Fruit fly (Drosophila melanogaster) whole organism, embryonic: ENCODE results near the gene CG8673.

ENCODE experiments used
- ATbp ChIP-seq: fragments of 200-800 bp; sonication (Bioruptor generic); optimal IDR thresholded peaks from 2 replicates; lab custom pipeline; 2017; ENCODE audit warnings: missing biosample characterization, mild to moderate bottlenecking, missing genetic modification characterization, missing genetic modification reagents
- Adf1 ChIP-seq: fragments of 200-800 bp; sonication (Bioruptor generic); IDR thresholded peaks from 2 replicates; pipeline ENCODE4 v1.3.6; 2022; ENCODE audit warnings: missing biosample characterization, missing genetic modification characterization
- Bteb2 ChIP-seq: fragments of 200-800 bp; sonication (Bioruptor generic); optimal IDR thresholded peaks from 2 replicates; lab custom pipeline; 2016; ENCODE audit warnings: missing biosample characterization, missing genetic modification characterization
- CG10431 ChIP-seq: fragments of 200-800 bp; sonication (Bioruptor generic); optimal IDR thresholded peaks from 3 replicates; lab custom pipeline; 2018; ENCODE audit warnings: missing biosample characterization, mild to moderate bottlenecking, missing genetic modification characterization
- CG10543 ChIP-seq: fragments of 200-800 bp; sonication (Bioruptor generic); optimal IDR thresholded peaks from 3 replicates; lab custom pipeline; 2017; ENCODE audit warnings: missing biosample characterization, mild to moderate bottlenecking, missing genetic modification characterization, moderate library complexity
- CG12769 ChIP-seq: fragments of 200-800 bp; sonication (Bioruptor generic); optimal IDR thresholded peaks from 2 replicates; lab custom pipeline; 2019; ENCODE audit warnings: missing biosample characterization, mild to moderate bottlenecking, missing genetic modification characterization, moderate library complexity
- CG17385 ChIP-seq: fragments of 200-800 bp; sonication (Bioruptor generic); optimal IDR thresholded peaks from 3 replicates; lab custom pipeline; 2018; ENCODE audit warnings: missing biosample characterization, mild to moderate bottlenecking, missing genetic modification characterization
- CG17802 ChIP-seq: fragments of 200-800 bp; sonication (Bioruptor generic); optimal IDR thresholded peaks from 2 replicates; lab custom pipeline; 2018; ENCODE audit warnings: missing biosample characterization, mild to moderate bottlenecking, missing genetic modification characterization, moderate library complexity
- CG2120 ChIP-seq: fragments of 200-800 bp; sonication (Bioruptor generic); optimal IDR thresholded peaks from 3 replicates; lab custom pipeline; 2016; ENCODE audit warnings: missing biosample characterization, missing genetic modification characterization
- CG30431 ChIP-seq: fragments of 200-800 bp; sonication (Bioruptor generic); optimal IDR thresholded peaks from 2 replicates; lab custom pipeline; 2017; ENCODE audit warnings: missing biosample characterization, missing genetic modification characterization
- CG6254 ChIP-seq: fragments of 200-800 bp; sonication (Bioruptor generic); optimal IDR thresholded peaks from 3 replicates; lab custom pipeline; 2017; ENCODE audit warnings: mild to moderate bottlenecking, missing biosample characterization, missing genetic modification reagents, missing genetic modification characterization
- CG6854 ChIP-seq: fragments of 200-800 bp; sonication (Bioruptor generic); optimal IDR thresholded peaks from 3 replicates; lab custom pipeline; 2017; ENCODE audit warnings: missing biosample characterization, mild to moderate bottlenecking, missing genetic modification characterization
- CG8290 ChIP-seq, 3 experiments: fragments of 200-800 bp; sonication (Bioruptor generic); optimal IDR thresholded peaks; 2 replicates each; lab custom pipeline; 2016 to 2019; ENCODE audit warnings: missing biosample characterization in 3 of 3, missing genetic modification characterization in 3 of 3, mild to moderate bottlenecking in 2 of 3, moderate library complexity in 1 of 3
- CG8359 ChIP-seq: fragments of 200-800 bp; sonication (Bioruptor generic); optimal IDR thresholded peaks from 2 replicates; lab custom pipeline; 2017; ENCODE audit warnings: missing biosample characterization, mild to moderate bottlenecking, missing genetic modification characterization, borderline replicate concordance
- CG9215 ChIP-seq: fragments of 200-800 bp; sonication (Bioruptor generic); IDR thresholded peaks from 2 replicates; pipeline ENCODE4 v1.3.6; 2022; ENCODE audit warnings: missing biosample characterization, missing genetic modification characterization
- CG9932 ChIP-seq: fragments of 200-800 bp; sonication (Bioruptor generic); IDR thresholded peaks from 2 replicates; pipeline ENCODE4 v1.3.6; 2022; ENCODE audit warnings: missing biosample characterization, missing genetic modification characterization
- CrebB ChIP-seq: fragments of 200-800 bp; sonication (Bioruptor generic); optimal IDR thresholded peaks from 3 replicates; lab custom pipeline; 2018; ENCODE audit warnings: missing biosample characterization, mild to moderate bottlenecking, missing genetic modification characterization
- D19A ChIP-seq: fragments of 200-800 bp; optimal IDR thresholded peaks from 3 replicates; lab custom pipeline; 2019; ENCODE audit warnings: missing biosample characterization, mild to moderate bottlenecking, missing genetic modification characterization, moderate library complexity
- Dbx ChIP-seq: fragments of 200-800 bp; sonication (Bioruptor generic); IDR thresholded peaks from 3 replicates; pipeline ENCODE4 v1.3.6; 2022; ENCODE audit warnings: missing biosample characterization, missing genetic modification characterization
- Dip2 ChIP-seq: fragments of 200-800 bp; sonication (Bioruptor generic); IDR thresholded peaks from 2 replicates; pipeline ENCODE4 v1.3.6; 2022; ENCODE audit warnings: missing biosample characterization, missing genetic modification characterization
- Dll ChIP-seq: fragments of 200-800 bp; sonication (Bioruptor generic); IDR thresholded peaks from 4 replicates; pipeline ENCODE4 v1.3.6; 2022; ENCODE audit warnings: missing biosample characterization, missing genetic modification characterization; ENCODE audit not compliant: partially characterized antibody
- Ets65A ChIP-seq: fragments of 200-800 bp; sonication (Bioruptor generic); peaks from one replicate; lab custom pipeline; 2016; ENCODE audit warnings: missing biosample characterization, missing genetic modification characterization
- Fer1 ChIP-seq: fragments of 200-800 bp; sonication (Bioruptor generic); optimal IDR thresholded peaks from 2 replicates; lab custom pipeline; 2017; ENCODE audit warnings: missing biosample characterization, mild to moderate bottlenecking, missing genetic modification characterization
- GATAe ChIP-seq: fragments of 200-800 bp; sonication (Bioruptor generic); conservative IDR thresholded peaks from 2 replicates; pipeline ENCODE4 v1.3.6; 2022; ENCODE audit warnings: missing biosample characterization, missing genetic modification characterization
- H2.0 ChIP-seq: fragments of 200-800 bp; sonication (Bioruptor generic); IDR thresholded peaks from 2 replicates; pipeline ENCODE4 v1.3.6; 2022; ENCODE audit warnings: missing biosample characterization, missing genetic modification characterization
- HLHmδ ChIP-seq: fragments of 200-800 bp; sonication (Bioruptor generic); optimal IDR thresholded peaks from 2 replicates; lab custom pipeline; 2018; ENCODE audit warnings: missing biosample characterization, mild to moderate bottlenecking, missing genetic modification characterization, moderate library complexity
- Hmr ChIP-seq: fragments of 200-800 bp; sonication (Bioruptor generic); optimal IDR thresholded peaks from 3 replicates; lab custom pipeline; 2017; ENCODE audit warnings: mild to moderate bottlenecking, missing biosample characterization, missing genetic modification reagents, missing genetic modification characterization
- Hr78 ChIP-seq, 2 experiments: fragments of 200-800 bp in 1 of 2; fragments of >200 bp in 1 of 2; sonication (Bioruptor generic) in 1 of 2; optimal IDR thresholded peaks; 2 replicates each; lab custom pipeline; 2017 to 2019; ENCODE audit warnings: missing biosample characterization in 2 of 2, missing genetic modification characterization in 2 of 2, mild to moderate bottlenecking in 1 of 2, moderate library complexity in 1 of 2
- Meics ChIP-seq: fragments of 200-800 bp; sonication (Bioruptor generic); optimal IDR thresholded peaks from 2 replicates; lab custom pipeline; 2017; ENCODE audit warnings: missing biosample characterization, mild to moderate bottlenecking, missing genetic modification characterization
- PHDP ChIP-seq: fragments of 200-800 bp; sonication (Bioruptor generic); optimal IDR thresholded peaks from 3 replicates; lab custom pipeline; 2018; ENCODE audit warnings: missing biosample characterization, mild to moderate bottlenecking, missing genetic modification characterization, moderate library complexity
- Taf1 ChIP-seq: fragments of 200-800 bp; sonication (Bioruptor generic); IDR thresholded peaks from 2 replicates; pipeline ENCODE4 v1.3.6; 2022; ENCODE audit warnings: missing biosample characterization, missing genetic modification characterization
- ash1 ChIP-seq: fragments of 200-800 bp; sonication (Bioruptor generic); optimal IDR thresholded peaks from 2 replicates; lab custom pipeline; 2018; ENCODE audit warnings: missing biosample characterization, mild to moderate bottlenecking, missing genetic modification characterization
- az2 ChIP-seq: fragments of 200-800 bp; sonication (Bioruptor generic); optimal IDR thresholded peaks from 3 replicates; lab custom pipeline; 2016; ENCODE audit warnings: missing biosample characterization, missing genetic modification characterization
- bab2 ChIP-seq: fragments of 200-800 bp; sonication (Bioruptor generic); optimal IDR thresholded peaks from 2 replicates; lab custom pipeline; 2016; ENCODE audit warnings: missing biosample characterization, missing genetic modification characterization
- cg ChIP-seq: fragments of 200-800 bp; sonication (Bioruptor generic); optimal IDR thresholded peaks from 3 replicates; lab custom pipeline; 2019; ENCODE audit warnings: missing biosample characterization, mild to moderate bottlenecking, missing genetic modification characterization, moderate library complexity
- dmrt11E ChIP-seq: fragments of 200-800 bp; sonication (Bioruptor generic); optimal IDR thresholded peaks from 3 replicates; lab custom pipeline; 2018; ENCODE audit warnings: missing biosample characterization, mild to moderate bottlenecking, missing genetic modification characterization, moderate library complexity
- dmrt99B ChIP-seq: fragments of 200-800 bp; sonication (Bioruptor generic); optimal IDR thresholded peaks from 2 replicates; lab custom pipeline; 2018; ENCODE audit warnings: missing biosample characterization, mild to moderate bottlenecking, missing genetic modification characterization, moderate library complexity
- exex ChIP-seq: fragments of 200-800 bp; sonication (Bioruptor generic); optimal IDR thresholded peaks from 4 replicates; lab custom pipeline; 2018; ENCODE audit warnings: missing biosample characterization, mild to moderate bottlenecking, missing genetic modification characterization, moderate library complexity
- grau ChIP-seq: fragments of 200-800 bp; optimal IDR thresholded peaks from 3 replicates; lab custom pipeline; 2019; ENCODE audit warnings: missing biosample characterization, mild to moderate bottlenecking, missing genetic modification characterization, moderate library complexity
- inv ChIP-seq: fragments of 200-800 bp; sonication (Bioruptor generic); IDR thresholded peaks from 2 replicates; pipeline ENCODE4 v1.3.6; 2022; ENCODE audit warnings: missing biosample characterization, missing genetic modification characterization; ENCODE audit not compliant: partially characterized antibody
- luna ChIP-seq: fragments of 200-800 bp; sonication (Bioruptor generic); optimal IDR thresholded peaks from 2 replicates; lab custom pipeline; 2016; ENCODE audit warnings: missing biosample characterization, missing genetic modification characterization
- sc ChIP-seq, 3 experiments: fragments of >200 bp in 2 of 3; fragments of 200-800 bp in 1 of 3; sonication (Bioruptor generic) in 1 of 3; optimal IDR thresholded peaks; 2 replicates in 2 of 3; 3 replicates in 1 of 3; lab custom pipeline; 2017; ENCODE audit warnings: mild to moderate bottlenecking in 1 of 3, missing biosample characterization in 1 of 3, missing genetic modification characterization in 1 of 3, missing genetic modification reagents in 1 of 3
- sens ChIP-seq: fragments of 200-800 bp; sonication (Bioruptor generic); peaks from one replicate; lab custom pipeline; 2016; ENCODE audit warnings: missing biosample characterization, missing genetic modification characterization
- sens-2 ChIP-seq: fragments of 200-800 bp; sonication (Bioruptor generic); IDR thresholded peaks from 2 replicates; pipeline ENCODE4 v1.3.6; 2022; ENCODE audit warnings: missing biosample characterization, missing genetic modification characterization
- slbo ChIP-seq: fragments of 200-800 bp; sonication (Bioruptor generic); IDR thresholded peaks from 2 replicates; pipeline ENCODE4 v1.3.6; 2022; ENCODE audit warnings: missing biosample characterization, missing genetic modification characterization
- tap ChIP-seq: fragments of 200-800 bp; optimal IDR thresholded peaks from 3 replicates; lab custom pipeline; 2019; ENCODE audit warnings: missing biosample characterization, mild to moderate bottlenecking, missing genetic modification characterization, moderate library complexity
- tll ChIP-seq, 2 experiments: fragments of 200-800 bp in 1 of 2; fragments of >200 bp in 1 of 2; sonication (Bioruptor generic) in 1 of 2; optimal IDR thresholded peaks; 2 replicates each; lab custom pipeline; 2017 to 2019; ENCODE audit warnings: missing biosample characterization in 2 of 2, missing genetic modification characterization in 2 of 2, mild to moderate bottlenecking in 1 of 2, moderate library complexity in 1 of 2

CG8673 gene

dm6 chr2L:8088025-8088789 is 35.9 kb upstream of the CG8673 start:
- TF ChIP-seq slbo (GFP tag; lab: Robert Waterston, UW) (no peak), sc (optimal IDR thresholded peaks at IDR 0.05; lab: Kevin White, UChicago) (no peak), sc (GFP tag; optimal IDR thresholded peaks at IDR 0.05; lab: Kevin White, UChicago) (no peak), grau (tag; lab: Kevin White, UChicago) (peak; percentile 22), tll (GFP tag; optimal IDR thresholded peaks at IDR 0.05; lab: Kevin White, UChicago) (peak in 1 of 2 experiments; percentile 21), sens-2 (GFP tag; lab: Robert Waterston, UW) (0 out of 2 replicates have a peak, but pooled peaks have one; percentile 30), tap (no peak), Meics (GFP tag; lab: Kevin White, UChicago) (peak; percentile 11), ATbp (GFP tag; lab: Kevin White, UChicago) (no peak), luna (GFP tag; lab: Kevin White, UChicago) (no peak), CG6254 (GFP tag; lab: Kevin White, UChicago) (no peak), Dbx (GFP tag; lab: Robert Waterston, UW) (peak; percentile 26; the same call in 1 of the 3 replicates), Fer1 (peak; percentile 26), Dll (0 out of 4 replicates have a peak, but pooled peaks have one; percentile 17), exex (tag; lab: Kevin White, UChicago) (peak; percentile 84), CG10431 (GFP tag; lab: Kevin White, UChicago) (no peak), CG12769 (tag; lab: Kevin White, UChicago) (peak; percentile 97), Dip2 (GFP tag; lab: Robert Waterston, UW) (no peak), PHDP (peak; percentile 31), CG10543 (GFP tag; lab: Kevin White, UChicago) (peak; percentile 61), CG6854 (GFP tag; lab: Kevin White, UChicago) (peak; percentile 27), CG9215 (GFP tag; lab: Robert Waterston, UW) (no peak), CG17385 (GFP tag; lab: Kevin White, UChicago) (no peak), Ets65A (no peak), Taf1 (GFP tag; lab: Robert Waterston, UW) (no peak), H2.0 (GFP tag; lab: Robert Waterston, UW) (no peak), HLHmδ (GFP tag; lab: Kevin White, UChicago) (no peak), Hr78 (GFP tag; optimal IDR thresholded peaks at IDR 0.05; lab: Kevin White, UChicago) (no peak), ash1 (GFP tag; lab: Kevin White, UChicago) (peak; percentile 29), Hmr (GFP tag; lab: Kevin White, UChicago) (peak; percentile 39), cg (GFP tag; lab: Kevin White, UChicago) (peak; percentile 3), GATAe (peak; percentile 78), CG8290 (GFP tag; optimal IDR thresholded peaks at IDR 0.05; lab: Kevin White, UChicago) (no peak), CG8290 (tag; optimal IDR thresholded peaks at IDR 0.05; lab: Kevin White, UChicago) (peak in 1 of 2 experiments; percentile 52), D19A (no peak), dmrt99B (tag; lab: Kevin White, UChicago) (no peak), Adf1 (peak; percentile 91), Bteb2 (GFP tag; lab: Kevin White, UChicago) (no peak), inv (GFP tag; lab: Robert Waterston, UW) (no peak), az2 (GFP tag; lab: Kevin White, UChicago) (no peak), CG8359 (GFP tag; lab: Kevin White, UChicago) (no peak), sens (GFP tag; lab: Kevin White, UChicago) (peak; percentile 22), bab2 (GFP tag; lab: Kevin White, UChicago) (no peak), CrebB (peak; percentile 34), CG9932 (GFP tag; lab: Robert Waterston, UW) (peak; percentile 27; the same call in 1 of the 2 replicates), CG17802 (tag; lab: Kevin White, UChicago) (no peak), CG2120 (GFP tag; lab: Kevin White, UChicago) (peak; percentile 49), CG30431 (no peak), dmrt11E (no peak)
